Worm (Caenorhabditis elegans) whole organism, L3 larva: ENCODE data around the gene Y59H11AR.3.

Experiments used
- ZK546.5 ChIP-seq: sonication (generic microtip); optimal IDR thresholded peaks from 2 replicates; lab custom pipeline; 2017; ENCODE audit warnings: missing biosample characterization, missing genetic modification characterization
- aly-2 ChIP-seq: fragments of 150-350 bp; optimal IDR thresholded peaks from 2 replicates; lab custom pipeline; 2014; ENCODE audit warnings: missing biosample characterization, missing genetic modification characterization
- ceh-28 ChIP-seq: fragments of 150-350 bp; optimal IDR thresholded peaks from 2 replicates; lab custom pipeline; 2014; ENCODE audit warnings: missing biosample characterization, missing genetic modification reagents, missing genetic modification characterization
- daf-12 ChIP-seq: fragments of 150-350 bp; optimal IDR thresholded peaks from 2 replicates; lab custom pipeline; 2014; ENCODE audit warnings: missing biosample characterization, missing genetic modification reagents, missing genetic modification characterization
- elt-1 ChIP-seq: fragments of 150-350 bp; optimal IDR thresholded peaks from 2 replicates; lab custom pipeline; 2014; ENCODE audit warnings: missing biosample characterization, missing genetic modification characterization
- elt-2 ChIP-seq: sonication (generic microtip); optimal IDR thresholded peaks from 2 replicates; lab custom pipeline; 2016; ENCODE audit warnings: missing genetic modification reagents, mild to moderate bottlenecking, missing genetic modification characterization, missing compliant biosample characterization
- eor-1 ChIP-seq, 2 experiments: fragments of 150-350 bp; optimal IDR thresholded peaks; 2 replicates each; lab custom pipeline; 2014 to 2018; ENCODE audit warnings: missing biosample characterization in 2 of 2, missing genetic modification characterization in 2 of 2
- fkh-2 ChIP-seq: fragments of 150-350 bp; optimal IDR thresholded peaks from 2 replicates; lab custom pipeline; 2014; ENCODE audit warnings: missing biosample characterization, missing genetic modification reagents, missing genetic modification characterization
- hmg-11 ChIP-seq: sonication (generic microtip); optimal IDR thresholded peaks from 2 replicates; lab custom pipeline; 2016; ENCODE audit warnings: missing genetic modification characterization, missing compliant biosample characterization
- jun-1 ChIP-seq: fragments of 150-350 bp; optimal IDR thresholded peaks from 2 replicates; lab custom pipeline; 2014; ENCODE audit warnings: missing biosample characterization, missing genetic modification reagents, missing genetic modification characterization
- lin-15B ChIP-seq: fragments of 150-350 bp; optimal IDR thresholded peaks from 2 replicates; lab custom pipeline; 2014; ENCODE audit warnings: missing biosample characterization, missing genetic modification characterization
- lsy-12 ChIP-seq: sonication (generic microtip); optimal IDR thresholded peaks from 2 replicates; lab custom pipeline; 2016; ENCODE audit warnings: mild to moderate bottlenecking, missing genetic modification characterization, missing compliant biosample characterization
- mml-1 ChIP-seq: fragments of 150-350 bp; sonication (generic microtip); optimal IDR thresholded peaks from 3 replicates; lab custom pipeline; 2014; ENCODE audit warnings: missing biosample characterization, missing genetic modification characterization
- nhr-11 ChIP-seq: fragments of 150-350 bp; optimal IDR thresholded peaks from 2 replicates; lab custom pipeline; 2014; ENCODE audit warnings: missing biosample characterization, missing genetic modification characterization
- nhr-23 ChIP-seq: fragments of 150-350 bp; optimal IDR thresholded peaks from 2 replicates; lab custom pipeline; 2014; ENCODE audit warnings: missing biosample characterization, missing genetic modification reagents, missing genetic modification characterization
- nhr-237 ChIP-seq: fragments of 150-350 bp; optimal IDR thresholded peaks from 2 replicates; lab custom pipeline; 2014; ENCODE audit warnings: missing biosample characterization, missing genetic modification characterization
- nhr-43 ChIP-seq: sonication (generic microtip); optimal IDR thresholded peaks from 2 replicates; lab custom pipeline; 2016; ENCODE audit warnings: mild to moderate bottlenecking, missing genetic modification characterization, missing compliant biosample characterization; ENCODE audit not compliant: poor library complexity, severe bottlenecking
- nhr-67 ChIP-seq: fragments of 150-350 bp; optimal IDR thresholded peaks from 2 replicates; lab custom pipeline; 2014; ENCODE audit warnings: missing biosample characterization, missing genetic modification characterization
- nhr-77 ChIP-seq: fragments of 150-350 bp; optimal IDR thresholded peaks from 2 replicates; lab custom pipeline; 2014; ENCODE audit warnings: missing biosample characterization, missing genetic modification characterization
- pha-4 ChIP-seq: fragments of 150-350 bp; optimal IDR thresholded peaks from 2 replicates; lab custom pipeline; 2014; ENCODE audit warnings: missing biosample characterization, missing genetic modification reagents, missing genetic modification characterization
- pqm-1 ChIP-seq: fragments of 150-350 bp; optimal IDR thresholded peaks from 2 replicates; lab custom pipeline; 2017; ENCODE audit warnings: missing biosample characterization, missing genetic modification characterization, inconsistent platforms
- skn-1 ChIP-seq: fragments of 150-350 bp; optimal IDR thresholded peaks from 2 replicates; lab custom pipeline; 2014; ENCODE audit warnings: missing biosample characterization, missing genetic modification characterization
- snpc-4 ChIP-seq: fragments of 150-350 bp; optimal IDR thresholded peaks from 2 replicates; lab custom pipeline; 2014; ENCODE audit warnings: missing biosample characterization, missing genetic modification characterization
- unc-39 ChIP-seq: sonication (generic microtip); optimal IDR thresholded peaks from 4 replicates; lab custom pipeline; 2017; ENCODE audit warnings: missing biosample characterization, missing genetic modification characterization
- unc-62 ChIP-seq: fragments of 150-350 bp; sonication (generic microtip); optimal IDR thresholded peaks from 4 replicates; lab custom pipeline; 2014; ENCODE audit warnings: missing biosample characterization, missing genetic modification reagents, missing genetic modification characterization
- ztf-4 ChIP-seq: fragments of 150-350 bp; optimal IDR thresholded peaks from 2 replicates; lab custom pipeline; 2014; ENCODE audit warnings: missing biosample characterization, missing genetic modification characterization

Gene Y59H11AR.3

DNA sequence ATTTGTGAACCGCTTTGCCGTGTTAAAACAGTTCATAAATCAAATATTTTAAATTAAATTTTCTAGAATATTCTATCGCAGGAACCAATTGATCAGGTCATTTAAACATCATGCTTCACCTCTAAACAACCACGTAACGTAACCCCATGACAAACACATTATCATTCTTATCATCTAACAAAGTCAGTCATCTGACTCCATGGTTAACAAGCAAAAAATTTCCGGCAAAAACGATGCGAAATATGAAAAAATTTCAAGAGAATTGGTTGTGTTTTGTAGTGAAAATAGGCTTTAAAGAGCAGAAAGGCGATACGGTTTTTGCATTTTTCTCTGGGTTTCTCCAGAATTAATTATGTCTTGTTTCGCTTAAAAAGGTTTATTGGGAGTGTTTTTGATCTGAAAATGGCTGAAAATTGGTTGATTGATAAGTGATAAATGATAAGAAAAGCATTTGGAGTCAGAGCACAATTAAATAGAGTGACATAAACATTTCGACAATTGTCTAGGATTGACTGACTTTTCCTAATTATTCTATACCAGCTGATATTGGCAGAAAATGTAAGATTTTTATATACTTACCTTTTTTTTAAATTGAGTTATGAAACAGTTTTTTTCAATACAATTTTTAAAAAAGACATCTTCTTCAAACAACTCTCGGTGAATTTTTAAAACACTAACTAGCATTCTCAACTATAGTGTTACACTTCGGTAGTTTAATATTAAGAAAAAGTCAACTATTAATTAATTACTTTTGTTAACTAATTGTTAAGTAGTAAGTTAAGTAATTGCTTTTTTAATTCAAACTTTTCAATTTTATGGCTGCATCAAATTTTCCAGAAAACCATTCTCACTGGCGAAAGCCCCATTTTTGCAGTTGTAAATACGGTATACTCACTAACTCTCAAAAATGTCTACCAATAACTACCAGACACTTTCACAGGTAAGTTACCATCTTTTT is 9.9 kb downstream of the Y59H11AR.3 start, which contains the start of gene catp-7:
Gene catp-7 (plus strand): TSS at position 908 of the 958 bp plus-strand sequence.
- TF ChIP-seq jun-1 (tag; lab: Kevin White, UChicago) = peak; percentile 49
- TF ChIP-seq elt-2 (tag; lab: Kevin White, UChicago) = peak; percentile 97
- TF ChIP-seq unc-62 = no peak
- peak; percentile 67 for TF ChIP-seq skn-1 (tag; lab: Kevin White, UChicago)
- TF ChIP-seq pqm-1 (tag; lab: Kevin White, UChicago) = peak; percentile 93
- TF ChIP-seq hmg-11 = no peak
- TF ChIP-seq pha-4 (tag; lab: Kevin White, UChicago) = peak; percentile 51
- TF ChIP-seq, all 47 proteins: peak for 5

ce11 chrIV:8571138-8571537 is 24.1 kb downstream of the Y59H11AR.3 start, which contains the start of gene Y59H11AM.1:
Gene Y59H11AM.1, plus strand, starts transcription at chrIV:8571438.
- TF ChIP-seq pqm-1 (tag; lab: Kevin White, UChicago) (no peak), elt-2 (tag; lab: Kevin White, UChicago) (no peak), elt-1 (tag; lab: Kevin White, UChicago) (no peak)

DNA sequence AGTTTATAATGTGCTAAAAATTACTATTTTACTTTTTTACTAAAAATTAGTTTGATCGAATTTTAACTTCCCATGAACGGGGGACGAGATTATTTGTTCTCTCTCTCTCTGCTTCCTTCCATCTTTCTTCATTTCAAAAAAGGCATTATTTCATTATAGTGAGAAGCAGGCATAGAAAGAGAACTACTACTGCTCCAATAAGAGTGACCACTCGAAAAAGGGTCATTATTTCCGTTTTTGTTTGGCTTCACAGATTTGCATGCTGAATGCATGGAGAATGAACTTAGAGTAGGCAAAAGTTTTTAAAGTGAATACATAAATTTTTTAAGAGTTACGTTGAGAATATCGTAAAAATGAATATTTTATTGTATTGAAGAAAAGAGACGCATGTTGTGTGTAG is 24.5 kb downstream of the Y59H11AR.3 start:
- TF ChIP-seq fkh-2 (tag; lab: Kevin White, UChicago) (no peak), daf-12 (tag; lab: Kevin White, UChicago) (no peak)
- TF ChIP-seq, all 47 proteins: peak for 0

- no peak for TF ChIP-seq snpc-4
- no peak for TF ChIP-seq nhr-237 (tag; lab: Kevin White, UChicago)
- TF ChIP-seq lin-15B (tag; lab: Kevin White, UChicago) = no peak
- TF ChIP-seq elt-2 (tag; lab: Kevin White, UChicago) = no peak
- no peak for TF ChIP-seq lsy-12
- TF ChIP-seq nhr-43 (tag; lab: Kevin White, UChicago) = no peak
- TF ChIP-seq nhr-23 (tag; lab: Kevin White, UChicago) = no peak
- TF ChIP-seq unc-39 (tag; lab: Kevin White, UChicago) = no peak
- no peak for TF ChIP-seq pqm-1 (tag; lab: Kevin White, UChicago)
- TF ChIP-seq ZK546.5 (tag; lab: Kevin White, UChicago) = no peak
- TF ChIP-seq ztf-4 (tag; lab: Kevin White, UChicago) = no peak
- no peak for TF ChIP-seq eor-1 (tag; optimal IDR thresholded peaks at IDR 0.05; lab: Kevin White, UChicago)
- TF ChIP-seq nhr-11 = no peak
- no peak for TF ChIP-seq mml-1
- no peak for TF ChIP-seq aly-2 (tag; lab: Kevin White, UChicago)
- no peak for TF ChIP-seq nhr-77 (tag; lab: Kevin White, UChicago)
- TF ChIP-seq ceh-28 (tag; lab: Kevin White, UChicago) = no peak
Observed at ce11 chrIV:8570253-8570652, 25.0 kb downstream of the Y59H11AR.3 start, which contains the start of gene Y59H11AM.4. Gene Y59H11AM.4, minus strand, starts transcription at chrIV:8570353.

- TF ChIP-seq nhr-67 (tag; lab: Kevin White, UChicago) (no peak), nhr-43 (tag; lab: Kevin White, UChicago) (no peak)
Observed at ce11 chrIV:8559132-8559531, 36.1 kb downstream of the Y59H11AR.3 start, which contains the start of gene npr-22. Gene npr-22, plus strand, starts transcription at chrIV:8559432.
